Fruit fly (Drosophila melanogaster) whole organism, embryonic: ENCODE data around the gene Naa20A.

Source experiments
- CG10654 ChIP-seq: fragments of 200-800 bp; sonication (Bioruptor generic); optimal IDR thresholded peaks from 2 replicates; lab custom pipeline; 2016; ENCODE audit warnings: missing biosample characterization, missing genetic modification characterization
- CG11504 ChIP-seq: fragments of 200-800 bp; sonication (Bioruptor generic); optimal IDR thresholded peaks from 3 replicates; lab custom pipeline; 2019; ENCODE audit warnings: missing biosample characterization, mild to moderate bottlenecking, missing genetic modification characterization, moderate library complexity
- CG12104 ChIP-seq: fragments of 200-800 bp; sonication (Bioruptor generic); optimal IDR thresholded peaks from 3 replicates; lab custom pipeline; 2016; ENCODE audit warnings: missing biosample characterization, missing genetic modification characterization
- CG13424 ChIP-seq: fragments of 200-800 bp; sonication (Bioruptor generic); optimal IDR thresholded peaks from 2 replicates; lab custom pipeline; 2019; ENCODE audit warnings: missing biosample characterization, mild to moderate bottlenecking, missing genetic modification characterization, moderate library complexity
- CG13624 ChIP-seq: fragments of 200-800 bp; sonication (Bioruptor generic); optimal IDR thresholded peaks from 2 replicates; lab custom pipeline; 2016; ENCODE audit warnings: missing biosample characterization, missing genetic modification characterization
- CG13775 ChIP-seq: fragments of 200-800 bp; sonication (Bioruptor generic); optimal IDR thresholded peaks from 3 replicates; lab custom pipeline; 2017; ENCODE audit warnings: missing biosample characterization, mild to moderate bottlenecking, missing genetic modification characterization
- CG14860 ChIP-seq: fragments of 200-800 bp; sonication (Bioruptor generic); IDR thresholded peaks from 3 replicates; pipeline ENCODE4 v1.3.6; 2022; ENCODE audit warnings: missing biosample characterization, missing genetic modification characterization; ENCODE audit not compliant: partially characterized antibody
- CG15011 ChIP-seq: fragments of 200-800 bp; sonication (Bioruptor generic); optimal IDR thresholded peaks from 3 replicates; lab custom pipeline; 2018; ENCODE audit warnings: missing biosample characterization, mild to moderate bottlenecking, missing genetic modification characterization
- CG1529 ChIP-seq: fragments of 200-800 bp; sonication (Bioruptor generic); optimal IDR thresholded peaks from 3 replicates; lab custom pipeline; 2018; ENCODE audit warnings: missing biosample characterization, missing genetic modification characterization
- CG16779 ChIP-seq: fragments of 200-800 bp; sonication (Bioruptor generic); IDR thresholded peaks from 2 replicates; pipeline ENCODE4 v1.3.6; 2022; ENCODE audit warnings: missing biosample characterization, missing genetic modification characterization
- CG17328 ChIP-seq: fragments of 200-800 bp; sonication (Bioruptor generic); IDR thresholded peaks from 2 replicates; pipeline ENCODE4 v1.3.6; 2022; ENCODE audit warnings: missing biosample characterization, missing genetic modification characterization
- CG18599 ChIP-seq: fragments of 200-800 bp; sonication (Bioruptor generic); optimal IDR thresholded peaks from 3 replicates; lab custom pipeline; 2017; ENCODE audit warnings: missing biosample characterization, missing genetic modification characterization, mild to moderate bottlenecking, moderate library complexity, missing genetic modification reagents
- CG31224 ChIP-seq: fragments of 200-800 bp; sonication (Bioruptor generic); IDR thresholded peaks from 2 replicates; pipeline ENCODE4 v1.3.6; 2022; ENCODE audit warnings: missing biosample characterization, missing genetic modification characterization
- CG32767 ChIP-seq: fragments of 200-800 bp; sonication (Bioruptor generic); IDR thresholded peaks from 2 replicates; pipeline ENCODE4 v1.3.6; 2022; ENCODE audit warnings: missing biosample characterization, missing genetic modification characterization
- CG33213 ChIP-seq: fragments of 200-800 bp; sonication (Bioruptor generic); optimal IDR thresholded peaks from 3 replicates; lab custom pipeline; 2016; ENCODE audit warnings: missing biosample characterization, missing genetic modification characterization
- CG34376 ChIP-seq: fragments of 200-800 bp; sonication (Bioruptor generic); optimal IDR thresholded peaks from 2 replicates; lab custom pipeline; 2018; ENCODE audit warnings: missing biosample characterization, mild to moderate bottlenecking, missing genetic modification characterization
- CG3838 ChIP-seq: fragments of 200-800 bp; sonication (Bioruptor generic); optimal IDR thresholded peaks from 3 replicates; lab custom pipeline; 2016; ENCODE audit warnings: missing biosample characterization, missing genetic modification characterization
- CG4424 ChIP-seq: fragments of 200-800 bp; sonication (Bioruptor generic); optimal IDR thresholded peaks from 3 replicates; lab custom pipeline; 2016; ENCODE audit warnings: missing biosample characterization, missing genetic modification characterization
- CG6272 ChIP-seq: fragments of 200-800 bp; sonication (Bioruptor generic); IDR thresholded peaks from 2 replicates; pipeline ENCODE4 v1.3.6; 2022; ENCODE audit warnings: missing biosample characterization, missing genetic modification characterization
- CG6654 ChIP-seq: fragments of 200-800 bp; sonication (Bioruptor generic); optimal IDR thresholded peaks from 2 replicates; lab custom pipeline; 2017; ENCODE audit warnings: missing biosample characterization, mild to moderate bottlenecking, missing genetic modification characterization
- CG7271 ChIP-seq: fragments of 200-800 bp; sonication (Bioruptor generic); optimal IDR thresholded peaks from 2 replicates; lab custom pipeline; 2018; ENCODE audit warnings: missing biosample characterization, mild to moderate bottlenecking, missing genetic modification characterization, moderate library complexity
- CG8281 ChIP-seq: fragments of 200-800 bp; sonication (Bioruptor generic); optimal IDR thresholded peaks from 2 replicates; lab custom pipeline; 2018; ENCODE audit warnings: missing biosample characterization, mild to moderate bottlenecking, missing genetic modification characterization, moderate library complexity
- CG8388 ChIP-seq: fragments of 200-800 bp; sonication (Bioruptor generic); optimal IDR thresholded peaks from 2 replicates; lab custom pipeline; 2019; ENCODE audit warnings: missing biosample characterization, mild to moderate bottlenecking, missing genetic modification characterization, moderate library complexity
- CG8765 ChIP-seq: fragments of 200-800 bp; sonication (Bioruptor generic); IDR thresholded peaks from 2 replicates; pipeline ENCODE4 v1.3.6; 2022; ENCODE audit warnings: missing biosample characterization, missing genetic modification characterization
- CG9437 ChIP-seq: fragments of 200-800 bp; sonication (Bioruptor generic); optimal IDR thresholded peaks from 2 replicates; lab custom pipeline; 2018; ENCODE audit warnings: missing biosample characterization, mild to moderate bottlenecking, missing genetic modification characterization
- CG9817 ChIP-seq: fragments of 200-800 bp; sonication (Bioruptor generic); optimal IDR thresholded peaks from 2 replicates; lab custom pipeline; 2018; ENCODE audit warnings: missing biosample characterization, mild to moderate bottlenecking, missing genetic modification characterization, moderate library complexity
- D19A ChIP-seq: fragments of 200-800 bp; optimal IDR thresholded peaks from 3 replicates; lab custom pipeline; 2019; ENCODE audit warnings: missing biosample characterization, mild to moderate bottlenecking, missing genetic modification characterization, moderate library complexity
- ERR ChIP-seq: fragments of 200-800 bp; sonication (Bioruptor generic); optimal IDR thresholded peaks from 2 replicates; lab custom pipeline; 2016; ENCODE audit warnings: missing biosample characterization, missing genetic modification characterization
- Kr ChIP-seq: fragments of 200-800 bp; sonication (Bioruptor generic); optimal IDR thresholded peaks from 2 replicates; lab custom pipeline; 2017; ENCODE audit warnings: missing biosample characterization, mild to moderate bottlenecking, missing genetic modification characterization
- Side ChIP-seq: fragments of 200-800 bp; sonication (Bioruptor generic); optimal IDR thresholded peaks from 2 replicates; lab custom pipeline; 2016; ENCODE audit warnings: missing biosample characterization, missing genetic modification characterization
- Spps ChIP-seq: fragments of 200-800 bp; sonication (Bioruptor generic); optimal IDR thresholded peaks from 2 replicates; lab custom pipeline; 2018; ENCODE audit warnings: missing biosample characterization, mild to moderate bottlenecking, missing genetic modification characterization
- cas ChIP-seq: fragments of 200-800 bp; sonication (Bioruptor generic); IDR thresholded peaks from 2 replicates; pipeline ENCODE4 v1.3.6; 2022; ENCODE audit warnings: missing biosample characterization, missing genetic modification characterization
- caup ChIP-seq: fragments of 200-800 bp; sonication (Bioruptor generic); optimal IDR thresholded peaks from 3 replicates; lab custom pipeline; 2017; ENCODE audit warnings: missing biosample characterization, mild to moderate bottlenecking, missing genetic modification characterization, moderate library complexity; ENCODE audit not compliant: severe bottlenecking
- chinmo ChIP-seq: fragments of 200-800 bp; sonication (Bioruptor generic); IDR thresholded peaks from 4 replicates; pipeline ENCODE4 v1.3.6; 2022; ENCODE audit warnings: missing biosample characterization, missing genetic modification characterization; ENCODE audit not compliant: partially characterized antibody
- dati ChIP-seq: fragments of 200-800 bp; sonication (Bioruptor generic); IDR thresholded peaks from 2 replicates; pipeline ENCODE4 v1.3.6; 2022; ENCODE audit warnings: missing biosample characterization, missing genetic modification characterization
- hbn ChIP-seq: fragments of 200-800 bp; sonication (Bioruptor generic); IDR thresholded peaks from 2 replicates; pipeline ENCODE4 v1.3.6; 2022; ENCODE audit warnings: missing biosample characterization, missing genetic modification characterization; ENCODE audit not compliant: partially characterized antibody
- ind ChIP-seq: fragments of 200-800 bp; sonication (Bioruptor generic); optimal IDR thresholded peaks from 3 replicates; lab custom pipeline; 2016; ENCODE audit warnings: missing biosample characterization, missing genetic modification characterization
- insv ChIP-seq, 2 experiments: fragments of 200-800 bp; sonication (Bioruptor generic); optimal IDR thresholded peaks; 3 replicates each; lab custom pipeline; 2016 to 2018; ENCODE audit warnings: missing biosample characterization in 2 of 2, missing genetic modification characterization in 2 of 2
- lab ChIP-seq: fragments of 200-800 bp; sonication (Bioruptor generic); optimal IDR thresholded peaks from 3 replicates; lab custom pipeline; 2017; ENCODE audit warnings: missing biosample characterization, missing genetic modification characterization, mild to moderate bottlenecking, moderate library complexity, missing genetic modification reagents
- maf-S ChIP-seq: fragments of 200-800 bp; sonication (Bioruptor generic); optimal IDR thresholded peaks from 2 replicates; lab custom pipeline; 2016; ENCODE audit warnings: missing biosample characterization, missing genetic modification characterization
- otp ChIP-seq: fragments of 200-800 bp; sonication (Bioruptor generic); IDR thresholded peaks from 3 replicates; pipeline ENCODE4, ENCODE4 v1.3.6; 2022; ENCODE audit warnings: missing biosample characterization, missing genetic modification characterization
- shn ChIP-seq: fragments of 200-800 bp; sonication (Bioruptor generic); optimal IDR thresholded peaks from 3 replicates; lab custom pipeline; 2016; ENCODE audit warnings: missing biosample characterization, missing genetic modification characterization
- sim ChIP-seq: fragments of 200-800 bp; sonication (Bioruptor generic); IDR thresholded peaks from 2 replicates; pipeline ENCODE4 v1.3.6; 2022; ENCODE audit warnings: missing biosample characterization, missing genetic modification characterization
- tin ChIP-seq: fragments of 200-800 bp; sonication (Bioruptor generic); optimal IDR thresholded peaks from 3 replicates; lab custom pipeline; 2016; ENCODE audit warnings: missing biosample characterization, missing genetic modification characterization
- trh ChIP-seq: fragments of 200-800 bp; sonication (Bioruptor generic); optimal IDR thresholded peaks from 2 replicates; lab custom pipeline; 2016; ENCODE audit warnings: missing biosample characterization, missing genetic modification characterization
- tup ChIP-seq: fragments of 200-800 bp; sonication (Bioruptor generic); optimal IDR thresholded peaks from 2 replicates; lab custom pipeline; 2016; ENCODE audit warnings: missing biosample characterization, mild to moderate bottlenecking, missing genetic modification characterization, moderate library complexity
- twi ChIP-seq: fragments of 200-800 bp; optimal IDR thresholded peaks from 2 replicates; lab custom pipeline; 2019; ENCODE audit warnings: missing biosample characterization, mild to moderate bottlenecking, missing genetic modification characterization, moderate library complexity
- vvl ChIP-seq: fragments of 200-800 bp; sonication (Bioruptor generic); IDR thresholded peaks from 2 replicates; pipeline ENCODE4 v1.3.6; 2022; ENCODE audit warnings: missing biosample characterization, missing genetic modification characterization
- wor ChIP-seq: fragments of 200-800 bp; sonication (Bioruptor generic); IDR thresholded peaks from 2 replicates; pipeline ENCODE4 v1.3.6; 2022; ENCODE audit warnings: missing biosample characterization, missing genetic modification characterization

Naa20A gene

dm6 chrX:19663196-19663858, 40.5 kb upstream of the Naa20A start (continued):
- TF ChIP-seq maf-S (no peak), CG4424 (GFP tag; lab: Kevin White, UChicago) (peak; percentile 45), CG7271 (tag; lab: Kevin White, UChicago) (no peak), CG8765 (GFP tag; lab: Robert Waterston, UW) (no peak), sim (GFP tag; lab: Robert Waterston, UW) (no peak), CG32767 (GFP tag; lab: Robert Waterston, UW) (no peak), CG16779 (GFP tag; lab: Robert Waterston, UW) (no peak), CG13424 (tag; lab: Kevin White, UChicago) (peak; percentile 65), ERR (GFP tag; lab: Kevin White, UChicago) (no peak), CG10654 (no peak), CG14860 (no peak), CG11504 (tag; lab: Kevin White, UChicago) (peak; percentile 53), CG31224 (GFP tag; lab: Robert Waterston, UW) (no peak), CG17328 (GFP tag; lab: Robert Waterston, UW) (no peak), shn (no peak), CG8281 (tag; lab: Kevin White, UChicago) (no peak), ind (GFP tag; lab: Kevin White, UChicago) (peak; percentile 37), wor (GFP tag; lab: Robert Waterston, UW) (no peak), CG15011 (GFP tag; lab: Kevin White, UChicago) (peak; percentile 57), CG3838 (GFP tag; lab: Kevin White, UChicago) (no peak)

DNA sequence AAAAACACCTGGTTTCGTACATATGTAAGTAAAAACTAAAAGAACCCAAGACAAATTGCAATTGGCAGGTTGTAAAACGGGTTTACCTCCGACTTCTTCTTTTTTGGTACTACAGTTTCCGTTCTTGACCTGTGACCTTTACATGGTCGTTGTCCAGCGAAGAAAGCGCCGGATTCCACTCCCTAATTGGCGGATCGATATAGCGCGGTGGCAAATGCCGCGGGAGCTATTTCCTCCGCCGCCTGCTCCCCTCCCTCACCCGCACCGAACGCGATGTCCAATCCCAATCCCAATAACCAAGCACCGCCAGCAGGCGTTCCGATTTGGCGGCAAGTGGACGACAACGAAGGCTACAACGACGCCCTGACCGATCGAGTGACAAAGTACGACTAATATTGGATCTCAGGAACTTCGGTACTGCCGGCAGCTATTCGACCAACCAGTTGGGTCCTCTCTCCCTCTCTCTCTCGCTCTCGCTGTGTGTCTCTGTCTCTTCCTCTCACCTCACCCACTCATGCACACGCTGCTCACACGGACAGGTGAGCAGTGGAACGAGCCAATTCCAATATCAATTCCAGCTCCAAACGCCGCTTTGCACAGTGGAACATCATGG, 39.8 kb upstream of the Naa20A start:
- TF ChIP-seq cas (GFP tag; lab: Robert Waterston, UW) (0 out of 2 replicates have a peak, but pooled peaks have one; percentile 32), tup (GFP tag; lab: Kevin White, UChicago) (no peak), CG12104 (GFP tag; lab: Kevin White, UChicago) (no peak), tin (GFP tag; lab: Kevin White, UChicago) (no peak), trh (GFP tag; lab: Kevin White, UChicago) (no peak), dati (GFP tag; lab: Robert Waterston, UW) (no peak), insv (GFP tag; optimal IDR thresholded peaks at IDR 0.05; lab: Kevin White, UChicago) (no peak), Side (GFP tag; lab: Kevin White, UChicago) (no peak), CG1529 (GFP tag; lab: Kevin White, UChicago) (no peak), chinmo (GFP tag; lab: Robert Waterston, UW) (0 out of 4 replicates have a peak, but pooled peaks have one; percentile 52), CG13775 (GFP tag; lab: Kevin White, UChicago) (no peak), CG9437 (GFP tag; lab: Kevin White, UChicago) (no peak), CG13624 (peak; percentile 18), otp (GFP tag; lab: Robert Waterston, UW) (no peak), lab (GFP tag; lab: Kevin White, UChicago) (no peak), CG6654 (GFP tag; lab: Kevin White, UChicago) (no peak), twi (tag; lab: Kevin White, UChicago) (no peak), CG9817 (tag; lab: Kevin White, UChicago) (no peak), vvl (GFP tag; lab: Robert Waterston, UW) (no peak), ind (GFP tag; lab: Kevin White, UChicago) (no peak), CG8388 (GFP tag; lab: Kevin White, UChicago) (no peak), Spps (no peak), caup (no peak), Kr (no peak), D19A (tag; lab: Kevin White, UChicago) (no peak), CG18599 (GFP tag; lab: Kevin White, UChicago) (no peak), CG6272 (GFP tag; lab: Robert Waterston, UW) (no peak), CG34376 (GFP tag; lab: Kevin White, UChicago) (no peak), CG33213 (GFP tag; lab: Kevin White, UChicago) (no peak), hbn (GFP tag; lab: Robert Waterston, UW) (no peak)
